Fruit fly (Drosophila melanogaster) whole organism, prepupa: ENCODE results near the gene CG18265.

ENCODE experiments used
- Blimp-1 ChIP-seq: fragments of 200-800 bp; sonication (Bioruptor generic); optimal IDR thresholded peaks from 3 replicates; lab custom pipeline; 2017; ENCODE audit warnings: missing biosample characterization, missing genetic modification characterization, mild to moderate bottlenecking, moderate library complexity, missing genetic modification reagents
- CG10631 ChIP-seq: fragments of 200-800 bp; sonication (Bioruptor generic); optimal IDR thresholded peaks from 2 replicates; lab custom pipeline; 2016; ENCODE audit warnings: missing biosample characterization, missing genetic modification characterization
- CG10669 ChIP-seq: fragments of 200-800 bp; sonication (Bioruptor generic); optimal IDR thresholded peaks from 3 replicates; lab custom pipeline; 2018; ENCODE audit warnings: missing biosample characterization, mild to moderate bottlenecking, missing genetic modification characterization, moderate library complexity
- CG11294 ChIP-seq: fragments of 200-800 bp; sonication (Bioruptor generic); IDR thresholded peaks from 2 replicates; pipeline ENCODE4 v1.3.6; 2022; ENCODE audit warnings: missing biosample characterization, missing genetic modification characterization
- CG15336 ChIP-seq: fragments of 200-800 bp; sonication (Bioruptor generic); IDR thresholded peaks from 2 replicates; pipeline ENCODE4 v1.3.6; 2022; ENCODE audit warnings: missing biosample characterization, missing genetic modification characterization
- CG1621 ChIP-seq: fragments of 200-800 bp; sonication (Bioruptor generic); optimal IDR thresholded peaks from 3 replicates; lab custom pipeline; 2018; ENCODE audit warnings: missing biosample characterization, mild to moderate bottlenecking, missing genetic modification characterization
- CG16779 ChIP-seq: fragments of 200-800 bp; sonication (Bioruptor generic); optimal IDR thresholded peaks from 3 replicates; lab custom pipeline; 2017; ENCODE audit warnings: missing biosample characterization, mild to moderate bottlenecking, missing genetic modification characterization
- CG3032 ChIP-seq: fragments of 200-800 bp; optimal IDR thresholded peaks from 2 replicates; lab custom pipeline; 2019; ENCODE audit warnings: missing biosample characterization, mild to moderate bottlenecking, missing genetic modification characterization, moderate library complexity
- CG31627 ChIP-seq: fragments of 200-800 bp; sonication (Bioruptor generic); optimal IDR thresholded peaks from 3 replicates; lab custom pipeline; 2016; ENCODE audit warnings: missing biosample characterization, missing genetic modification characterization
- CG32006 ChIP-seq: fragments of 200-800 bp; sonication (Bioruptor generic); optimal IDR thresholded peaks from 3 replicates; lab custom pipeline; 2017; ENCODE audit warnings: missing biosample characterization, mild to moderate bottlenecking, missing genetic modification characterization
- CG34406 ChIP-seq: fragments of 200-800 bp; sonication (Bioruptor generic); optimal IDR thresholded peaks from 3 replicates; lab custom pipeline; 2016; ENCODE audit warnings: missing biosample characterization, missing genetic modification characterization
- CG6163 ChIP-seq: fragments of 200-800 bp; sonication (Bioruptor generic); IDR thresholded peaks from 3 replicates; pipeline ENCODE4 v1.3.6; 2022; ENCODE audit warnings: missing biosample characterization, missing genetic modification characterization
- CG6792 ChIP-seq: fragments of 200-800 bp; sonication (Bioruptor generic); optimal IDR thresholded peaks from 3 replicates; lab custom pipeline; 2016; ENCODE audit warnings: missing biosample characterization, missing genetic modification characterization
- CG6808 ChIP-seq: fragments of 200-800 bp; sonication (Bioruptor generic); optimal IDR thresholded peaks from 3 replicates; lab custom pipeline; 2017; ENCODE audit warnings: missing biosample characterization, missing genetic modification characterization, mild to moderate bottlenecking, moderate library complexity, missing genetic modification reagents
- CG7368 ChIP-seq: fragments of 200-800 bp; sonication (Bioruptor generic); optimal IDR thresholded peaks from 3 replicates; lab custom pipeline; 2016; ENCODE audit warnings: missing biosample characterization, missing genetic modification characterization
- CG8119 ChIP-seq: fragments of 200-800 bp; sonication (Bioruptor generic); IDR thresholded peaks from 3 replicates; pipeline ENCODE4 v1.3.6; 2022; ENCODE audit warnings: missing biosample characterization, missing genetic modification characterization
- CG8319 ChIP-seq: fragments of 200-800 bp; sonication (Bioruptor generic); optimal IDR thresholded peaks from 3 replicates; lab custom pipeline; 2016; ENCODE audit warnings: missing biosample characterization, missing genetic modification characterization
- CG8632 ChIP-seq: fragments of 200-800 bp; sonication (Bioruptor generic); optimal IDR thresholded peaks from 3 replicates; lab custom pipeline; 2016; ENCODE audit warnings: missing biosample characterization, missing genetic modification characterization
- CG9139 ChIP-seq: fragments of 200-800 bp; sonication (Bioruptor generic); optimal IDR thresholded peaks from 3 replicates; lab custom pipeline; 2017; ENCODE audit warnings: missing biosample characterization, mild to moderate bottlenecking, missing genetic modification characterization
- Eip75B ChIP-seq: fragments of 200-800 bp; sonication (Bioruptor generic); optimal IDR thresholded peaks from 3 replicates; lab custom pipeline; 2016; ENCODE audit warnings: missing biosample characterization, missing genetic modification characterization
- Eip93F ChIP-seq: fragments of 200-800 bp; sonication (Bioruptor generic); optimal IDR thresholded peaks from 2 replicates; lab custom pipeline; 2016; ENCODE audit warnings: missing biosample characterization, mild to moderate bottlenecking, missing genetic modification characterization
- Ets21C ChIP-seq: fragments of 200-800 bp; sonication (Bioruptor generic); optimal IDR thresholded peaks from 3 replicates; lab custom pipeline; 2016; ENCODE audit warnings: missing biosample characterization, missing genetic modification characterization
- Ets96B ChIP-seq: fragments of 200-800 bp; optimal IDR thresholded peaks from 2 replicates; lab custom pipeline; 2019; ENCODE audit warnings: missing biosample characterization, mild to moderate bottlenecking, missing genetic modification characterization, moderate library complexity
- Gug ChIP-seq: fragments of 200-800 bp; sonication (Bioruptor generic); IDR thresholded peaks from 2 replicates; pipeline ENCODE4 v1.3.6; 2022; ENCODE audit warnings: missing biosample characterization, missing genetic modification characterization
- Hr38 ChIP-seq: sonication (Bioruptor generic); optimal IDR thresholded peaks from 2 replicates; lab custom pipeline; 2016; ENCODE audit warnings: missing biosample characterization, missing genetic modification characterization
- Hr39 ChIP-seq: fragments of 200-800 bp; sonication (Bioruptor generic); optimal IDR thresholded peaks from 2 replicates; lab custom pipeline; 2016; ENCODE audit warnings: missing biosample characterization, missing genetic modification characterization
- Hr4 ChIP-seq: fragments of 200-800 bp; sonication (Bioruptor generic); optimal IDR thresholded peaks from 3 replicates; lab custom pipeline; 2016; ENCODE audit warnings: missing biosample characterization, missing genetic modification characterization
- Lpt ChIP-seq: fragments of 200-800 bp; sonication (Bioruptor generic); optimal IDR thresholded peaks from 3 replicates; lab custom pipeline; 2016; ENCODE audit warnings: missing biosample characterization, missing genetic modification characterization
- Met ChIP-seq: fragments of 200-800 bp; sonication (Bioruptor generic); optimal IDR thresholded peaks from 3 replicates; lab custom pipeline; 2016; ENCODE audit warnings: missing biosample characterization, missing genetic modification characterization
- OdsH ChIP-seq: fragments of 200-800 bp; sonication (Bioruptor generic); optimal IDR thresholded peaks from 3 replicates; lab custom pipeline; 2016; ENCODE audit warnings: missing biosample characterization, missing genetic modification characterization
- Smox ChIP-seq: fragments of 200-800 bp; sonication (Bioruptor generic); optimal IDR thresholded peaks from 3 replicates; lab custom pipeline; 2016; ENCODE audit warnings: missing biosample characterization, missing genetic modification characterization
- Sox102F ChIP-seq: fragments of 200-800 bp; sonication (Bioruptor generic); optimal IDR thresholded peaks from 2 replicates; lab custom pipeline; 2016; ENCODE audit warnings: missing biosample characterization, mild to moderate bottlenecking, missing genetic modification characterization
- Sox14 ChIP-seq: fragments of 200-800 bp; sonication (Bioruptor generic); optimal IDR thresholded peaks from 3 replicates; lab custom pipeline; 2016; ENCODE audit warnings: missing biosample characterization, missing genetic modification characterization
- Sox15 ChIP-seq: fragments of 200-800 bp; sonication (Bioruptor generic); optimal IDR thresholded peaks from 3 replicates; lab custom pipeline; 2016; ENCODE audit warnings: missing biosample characterization, missing genetic modification characterization
- achi ChIP-seq: fragments of 200-800 bp; sonication (Bioruptor generic); optimal IDR thresholded peaks from 3 replicates; lab custom pipeline; 2016; ENCODE audit warnings: missing biosample characterization, missing genetic modification characterization
- dac ChIP-seq: fragments of 200-800 bp; sonication (Bioruptor generic); optimal IDR thresholded peaks from 2 replicates; lab custom pipeline; 2017; ENCODE audit warnings: missing biosample characterization, mild to moderate bottlenecking, missing genetic modification characterization
- dsx ChIP-seq: fragments of 200-800 bp; optimal IDR thresholded peaks from 3 replicates; lab custom pipeline; 2019; ENCODE audit warnings: missing biosample characterization, mild to moderate bottlenecking, missing genetic modification characterization, moderate library complexity; ENCODE audit not compliant: poor library complexity, severe bottlenecking
- esn ChIP-seq: fragments of 200-800 bp; sonication (Bioruptor generic); optimal IDR thresholded peaks from 2 replicates; lab custom pipeline; 2016; ENCODE audit warnings: missing biosample characterization, mild to moderate bottlenecking, missing genetic modification characterization, moderate library complexity
- fd85E ChIP-seq: fragments of 200-800 bp; sonication (Bioruptor generic); optimal IDR thresholded peaks from 3 replicates; lab custom pipeline; 2016; ENCODE audit warnings: missing biosample characterization, missing genetic modification characterization
- fkh ChIP-seq: fragments of 200-800 bp; sonication (Bioruptor generic); optimal IDR thresholded peaks from 3 replicates; lab custom pipeline; 2017; ENCODE audit warnings: missing biosample characterization, mild to moderate bottlenecking, missing genetic modification characterization, moderate library complexity
- lz ChIP-seq: fragments of 200-800 bp; sonication (Bioruptor generic); optimal IDR thresholded peaks from 3 replicates; lab custom pipeline; 2016; ENCODE audit warnings: missing biosample characterization, missing genetic modification characterization
- net ChIP-seq: fragments of 200-800 bp; sonication (Bioruptor generic); optimal IDR thresholded peaks from 3 replicates; lab custom pipeline; 2016; ENCODE audit warnings: missing biosample characterization, missing genetic modification characterization
- salr ChIP-seq, 2 experiments: fragments of 200-800 bp; sonication (Bioruptor generic); optimal IDR thresholded peaks; 3 replicates each; lab custom pipeline; 2016 to 2018; ENCODE audit warnings: missing biosample characterization in 2 of 2, missing genetic modification characterization in 2 of 2, mild to moderate bottlenecking in 1 of 2
- spab ChIP-seq: fragments of 200-800 bp; sonication (Bioruptor generic); optimal IDR thresholded peaks from 2 replicates; lab custom pipeline; 2017; ENCODE audit warnings: missing biosample characterization, mild to moderate bottlenecking, missing genetic modification characterization, missing genetic modification reagents
- ss ChIP-seq, 2 experiments: fragments of 200-800 bp; sonication (Bioruptor generic); optimal IDR thresholded peaks; 2 replicates in 1 of 2; 3 replicates in 1 of 2; lab custom pipeline; 2017 to 2018; ENCODE audit warnings: mild to moderate bottlenecking in 2 of 2, missing biosample characterization in 2 of 2, missing genetic modification characterization in 2 of 2, moderate library complexity in 1 of 2
- svp ChIP-seq: fragments of 200-800 bp; sonication (Bioruptor generic); peaks from one replicate; lab custom pipeline; 2016; ENCODE audit warnings: missing biosample characterization, missing genetic modification characterization
- vri ChIP-seq: fragments of 200-800 bp; sonication (Bioruptor generic); optimal IDR thresholded peaks from 3 replicates; lab custom pipeline; 2016; ENCODE audit warnings: missing biosample characterization, mild to moderate bottlenecking, missing genetic modification characterization

CG18265 gene

DNA sequence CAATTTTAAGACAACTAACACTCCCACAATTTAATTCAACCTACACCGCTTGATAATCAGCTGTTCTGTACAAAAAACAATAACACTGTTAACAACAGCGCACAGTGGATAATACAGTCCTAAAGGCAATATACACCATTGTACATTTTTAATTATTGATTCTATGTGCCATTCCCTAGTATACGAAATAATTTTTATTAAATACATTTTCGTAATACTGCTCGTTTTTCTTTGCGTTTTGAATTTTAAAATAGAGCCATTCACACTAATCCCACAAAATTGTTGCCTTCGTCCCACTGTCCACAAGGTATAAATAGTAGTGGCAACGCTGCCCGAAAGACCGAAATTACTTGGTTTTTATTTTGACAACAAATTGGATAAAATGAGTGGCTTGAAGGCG, 5.6 kb upstream of the CG18265 start, which contains the start of the genes Coq4 and CG32176 (continued):
- TF ChIP-seq Smox (GFP tag; lab: Kevin White, UChicago) (peak; percentile 98), Sox102F (GFP tag; lab: Kevin White, UChicago) (peak; percentile 98), Gug (GFP tag; lab: Robert Waterston, UW) (peak; percentile 96), CG34406 (GFP tag; lab: Kevin White, UChicago) (peak; percentile 96), Hr39 (GFP tag; lab: Kevin White, UChicago) (peak; percentile 99), Blimp-1 (GFP tag; lab: Kevin White, UChicago) (peak; percentile 78), CG32006 (GFP tag; lab: Kevin White, UChicago) (peak; percentile 97), Ets96B (tag; lab: Kevin White, UChicago) (peak; percentile 95), CG16779 (tag; lab: Kevin White, UChicago) (peak; percentile 83), CG31627 (GFP tag; lab: Kevin White, UChicago) (peak; percentile 99), achi (peak; percentile 96), Sox15 (GFP tag; lab: Kevin White, UChicago) (peak; percentile 97), dac (peak; percentile 93), net (peak; percentile 98), CG9139 (peak; percentile 82), vri (GFP tag; lab: Kevin White, UChicago) (peak; percentile 94), Sox14 (GFP tag; lab: Kevin White, UChicago) (peak; percentile 98), lz (peak; percentile 98), dsx (GFP tag; lab: Kevin White, UChicago) (peak; percentile 90), salr (GFP tag; optimal IDR thresholded peaks at IDR 0.05; lab: Kevin White, UChicago) (peak; percentile 93 to 95), CG8632 (GFP tag; lab: Kevin White, UChicago) (peak; percentile 94), CG15336 (GFP tag; lab: Robert Waterston, UW) (peak; percentile 94), Ets21C (peak; percentile 98), spab (GFP tag; lab: Kevin White, UChicago) (peak; percentile 86), ss (GFP tag; optimal IDR thresholded peaks at IDR 0.05; lab: Kevin White, UChicago) (peak; percentile 77 to 89), fkh (GFP tag; lab: Kevin White, UChicago) (peak; percentile 79), CG10631 (GFP tag; lab: Kevin White, UChicago) (peak; percentile 98), Eip93F (GFP tag; lab: Kevin White, UChicago) (peak; percentile 93), OdsH (GFP tag; lab: Kevin White, UChicago) (peak; percentile 99), CG6792 (GFP tag; lab: Kevin White, UChicago) (peak; percentile 97), fd85E (peak; percentile 94), CG3032 (tag; lab: Kevin White, UChicago) (peak; percentile 96), CG8319 (GFP tag; lab: Kevin White, UChicago) (peak; percentile 95), CG11294 (GFP tag; lab: Robert Waterston, UW) (peak; percentile 92), CG6808 (GFP tag; lab: Kevin White, UChicago) (peak; percentile 86), Met (GFP tag; lab: Kevin White, UChicago) (peak; percentile 97), Lpt (GFP tag; lab: Kevin White, UChicago) (peak; percentile 96), Hr38 (GFP tag; lab: Kevin White, UChicago) (peak; percentile 96), CG10669 (peak; percentile 94)

DNA sequence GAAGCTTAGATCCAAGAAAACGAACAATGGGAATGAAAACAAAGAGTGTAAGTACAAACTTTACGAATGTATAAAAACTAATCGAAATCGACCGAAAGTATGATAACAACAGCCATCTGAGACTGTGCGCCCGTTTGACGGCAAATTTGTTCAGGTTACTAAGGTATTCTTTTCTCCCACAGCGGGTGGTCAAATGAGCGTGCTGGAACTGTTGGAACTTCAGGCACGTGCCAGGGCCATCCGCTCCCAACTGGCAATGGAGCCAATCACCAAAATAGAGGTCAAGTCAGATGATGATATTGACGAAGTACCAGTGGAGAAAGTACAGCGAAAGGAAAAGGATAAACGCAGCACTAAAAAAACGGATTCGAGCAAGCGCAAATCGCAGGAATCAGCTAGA, 2.9 kb upstream of the CG18265 start, which contains the start of gene CG12229:
TSS of gene CG12229 (minus strand) at position 101 of the 400 bp plus-strand sequence.
- TF ChIP-seq CG34406 (GFP tag; lab: Kevin White, UChicago): no peak
- TF ChIP-seq CG6163 (GFP tag; lab: Robert Waterston, UW): no peak
- TF ChIP-seq lz: no peak
- no peak for TF ChIP-seq Ets96B (tag; lab: Kevin White, UChicago)
- no peak for TF ChIP-seq Hr4 (GFP tag; lab: Kevin White, UChicago)
- TF ChIP-seq net: no peak
- no peak for TF ChIP-seq CG10631 (GFP tag; lab: Kevin White, UChicago)
- TF ChIP-seq Eip75B (GFP tag; lab: Kevin White, UChicago): no peak
- no peak for TF ChIP-seq CG8632 (GFP tag; lab: Kevin White, UChicago)
- TF ChIP-seq CG11294 (GFP tag; lab: Robert Waterston, UW): no peak
- TF ChIP-seq CG6792 (GFP tag; lab: Kevin White, UChicago): no peak
- no peak for TF ChIP-seq CG16779 (tag; lab: Kevin White, UChicago)
- TF ChIP-seq CG8119: no peak
- TF ChIP-seq svp: no peak
- TF ChIP-seq esn (GFP tag; lab: Kevin White, UChicago): no peak
- TF ChIP-seq dac: no peak
- TF ChIP-seq CG7368: no peak
- no peak for TF ChIP-seq achi
- TF ChIP-seq CG1621: no peak
